Worm (Caenorhabditis elegans): ENCODE data around the gene C17C3.5.

Gene C17C3.5

DNA sequence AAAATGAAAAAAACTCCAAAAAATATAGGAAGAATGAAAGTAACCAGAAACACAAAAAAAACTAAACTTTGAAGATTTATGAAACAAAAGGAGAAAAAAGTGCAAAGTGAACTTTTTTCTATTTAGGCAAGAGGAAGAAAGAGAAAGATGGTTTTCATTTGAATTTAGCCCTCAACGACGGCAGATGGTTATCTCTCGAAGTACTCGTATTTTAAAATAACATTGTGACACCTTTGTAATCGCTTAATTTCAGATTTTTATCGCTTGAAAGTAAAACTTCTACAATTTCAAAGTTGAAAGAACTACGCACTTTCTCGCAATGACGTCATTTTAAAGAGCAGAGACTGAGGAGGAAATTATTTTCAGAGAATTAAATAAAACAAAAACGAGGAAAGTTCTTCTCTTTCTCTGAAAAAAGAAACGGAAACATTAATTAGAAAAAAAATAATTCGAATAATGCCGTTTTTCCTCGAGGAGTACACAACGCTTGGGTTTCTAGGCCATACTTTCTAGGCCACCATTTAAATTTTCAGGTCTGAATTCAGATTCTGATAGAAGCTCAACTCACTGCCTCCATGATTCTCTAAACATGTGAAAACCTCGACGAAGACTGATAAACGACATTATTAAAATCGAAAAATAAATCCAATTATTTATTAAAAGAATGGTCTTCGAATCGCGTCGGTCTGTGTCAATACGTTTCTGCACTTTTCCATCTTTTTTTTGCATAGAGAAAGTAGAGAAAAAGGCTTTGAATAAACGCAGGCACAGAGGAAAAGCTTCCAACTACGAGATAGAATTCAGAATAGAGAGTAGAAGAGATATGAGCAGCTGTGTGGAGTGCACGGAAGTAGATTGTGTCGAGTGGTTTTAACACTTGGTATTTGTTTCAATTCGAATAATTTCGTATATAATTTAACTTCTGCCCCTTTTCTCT, 39.9 kb upstream of the C17C3.5 start:
- TF ChIP-seq nhr-23 (tag; optimal IDR thresholded peaks at IDR 0.05) = no peak
- TF ChIP-seq blmp-1 (tag; optimal IDR thresholded peaks at IDR 0.05; ENCODE audit: insufficient read depth) = peak; percentile 13
- TF ChIP-seq nhr-129 (tag; optimal IDR thresholded peaks at IDR 0.05) = peak; percentile 44
- no peak for TF ChIP-seq peb-1 (tag; optimal IDR thresholded peaks at IDR 0.05)
- TF ChIP-seq gmeb-1 (tag; optimal IDR thresholded peaks at IDR 0.05) = no peak
- TF ChIP-seq unc-55 (GFP tag; optimal IDR thresholded peaks at IDR 0.05) = peak; percentile 44
- TF ChIP-seq lsy-2 (tag; optimal IDR thresholded peaks at IDR 0.05) = peak in 1 of 2 experiments; percentile 56
- peak; percentile 83 for TF ChIP-seq C34F6.9 (tag; optimal IDR thresholded peaks at IDR 0.05)

ce11 chrII:5512473-5513097, 39.0 kb upstream of the C17C3.5 start:
- TF ChIP-seq unc-55 (GFP tag; optimal IDR thresholded peaks at IDR 0.05) (no peak), fos-1 (tag; optimal IDR thresholded peaks at IDR 0.05) (peak; percentile 91), elt-1 (tag; optimal IDR thresholded peaks at IDR 0.05) (no peak), nhr-129 (tag; optimal IDR thresholded peaks at IDR 0.05) (no peak), sma-9 (GFP tag; optimal IDR thresholded peaks at IDR 0.05) (peak; percentile 36), sma-9 (tag; optimal IDR thresholded peaks at IDR 0.05) (no peak), ztf-4 (tag; optimal IDR thresholded peaks at IDR 0.05) (no peak), nhr-11 (tag; optimal IDR thresholded peaks at IDR 0.05) (no peak), ztf-11 (tag; optimal IDR thresholded peaks at IDR 0.05) (no peak), aly-2 (tag; optimal IDR thresholded peaks at IDR 0.05) (no peak), unc-39 (tag; optimal IDR thresholded peaks at IDR 0.05) (no peak), C34F6.9 (tag; optimal IDR thresholded peaks at IDR 0.05) (no peak), ZK546.5 (tag; optimal IDR thresholded peaks at IDR 0.05) (no peak), gmeb-1 (tag; optimal IDR thresholded peaks at IDR 0.05) (peak; percentile 44), mab-5 (tag; optimal IDR thresholded peaks at IDR 0.05) (no peak), nhr-237 (tag; optimal IDR thresholded peaks at IDR 0.05) (no peak)

ce11 chrII:5514846-5515245, 36.8 kb upstream of the C17C3.5 start, which contains the start of gene sahd-1:
Gene sahd-1 (minus strand): TSS chrII:5514945.
- TF ChIP-seq ceh-82 (tag; optimal IDR thresholded peaks at IDR 0.05) = no peak
- no peak for TF ChIP-seq C34F6.9 (tag; optimal IDR thresholded peaks at IDR 0.05)
- TF ChIP-seq crh-2 (tag; optimal IDR thresholded peaks at IDR 0.05) = no peak
- TF ChIP-seq nhr-23 (tag; optimal IDR thresholded peaks at IDR 0.05) = no peak
- TF ChIP-seq fos-1 (tag; optimal IDR thresholded peaks at IDR 0.05) = peak; percentile 45
- TF ChIP-seq lsy-2 (tag; optimal IDR thresholded peaks at IDR 0.05) = no peak
- no peak for TF ChIP-seq Y55F3AM.14 (GFP tag; optimal IDR thresholded peaks at IDR 0.05)
- no peak for TF ChIP-seq sma-9 (GFP tag; optimal IDR thresholded peaks at IDR 0.05)
- no peak for TF ChIP-seq sma-9 (tag; optimal IDR thresholded peaks at IDR 0.05)
- no peak for TF ChIP-seq lin-11 (tag; optimal IDR thresholded peaks at IDR 0.05)

DNA sequence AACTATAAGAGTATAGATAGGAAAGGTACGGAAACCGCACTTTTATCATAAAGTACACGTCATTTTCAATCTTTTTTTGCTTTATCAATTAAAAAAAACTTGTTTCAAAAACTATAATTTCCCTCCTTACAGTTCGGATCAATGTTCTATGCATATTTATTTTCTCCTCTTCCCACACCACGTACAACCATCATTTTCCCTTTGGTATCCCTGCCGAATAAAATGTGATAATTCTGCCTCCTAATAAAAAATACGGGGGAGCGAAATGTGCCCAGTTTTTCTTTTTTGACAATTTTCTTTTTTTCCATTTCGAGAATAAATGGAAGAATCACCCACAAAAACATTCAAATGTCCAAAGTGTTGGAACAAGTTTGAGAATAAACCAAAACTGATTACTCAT, 36.1 kb upstream of the C17C3.5 start, which contains the start of gene ZK177.3:
ZK177.3 (plus strand) TSS at position 301 of the 400 bp plus-strand sequence.
- TF ChIP-seq nhr-77 (tag; optimal IDR thresholded peaks at IDR 0.05) (no peak), fos-1 (tag; optimal IDR thresholded peaks at IDR 0.05) (peak; percentile 43), gmeb-1 (tag; optimal IDR thresholded peaks at IDR 0.05) (no peak)

DNA sequence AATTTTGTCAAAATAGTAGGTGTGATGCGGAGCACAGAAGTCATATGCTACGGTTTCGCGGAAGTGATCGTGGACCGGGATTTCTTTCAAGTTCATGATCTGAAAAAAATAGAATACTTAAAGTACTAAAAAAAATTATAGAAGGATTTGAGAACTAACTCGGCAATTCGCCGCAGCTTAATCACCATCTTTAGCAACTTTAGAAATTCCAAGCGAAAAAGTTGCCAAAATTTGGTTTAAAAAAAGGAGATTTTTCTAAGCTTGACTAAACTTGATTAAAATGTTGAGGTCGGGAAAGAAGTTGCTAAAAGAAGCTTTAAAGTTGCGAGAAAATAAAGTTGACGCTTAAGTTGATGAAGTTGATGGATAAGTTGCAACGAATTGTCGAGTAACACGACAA, 34.0 kb upstream of the C17C3.5 start, which contains the start of gene ZK177.9:
ZK177.9 (minus strand) TSS at position 101 of the 400 bp plus-strand sequence.
- no peak for TF ChIP-seq gmeb-1 (tag; optimal IDR thresholded peaks at IDR 0.05)
- TF ChIP-seq snpc-4 (tag; optimal IDR thresholded peaks at IDR 0.05) = no peak
- TF ChIP-seq C34F6.9 (tag; optimal IDR thresholded peaks at IDR 0.05) = no peak
- no peak for TF ChIP-seq zag-1 (tag; optimal IDR thresholded peaks at IDR 0.05)
- no peak for TF ChIP-seq skn-1 (tag; optimal IDR thresholded peaks at IDR 0.05)
- no peak for TF ChIP-seq R02D3.7 (tag; optimal IDR thresholded peaks at IDR 0.05)
- no peak for TF ChIP-seq sma-3 (GFP tag; optimal IDR thresholded peaks at IDR 0.05)
- no peak for TF ChIP-seq sma-9 (GFP tag; optimal IDR thresholded peaks at IDR 0.05)
- TF ChIP-seq sma-9 (tag; optimal IDR thresholded peaks at IDR 0.05) = no peak
- TF ChIP-seq alr-1 (tag; optimal IDR thresholded peaks at IDR 0.05) = no peak
- TF ChIP-seq crh-2 (tag; optimal IDR thresholded peaks at IDR 0.05) = no peak
- TF ChIP-seq ztf-11 (tag; optimal IDR thresholded peaks at IDR 0.05) = no peak
- TF ChIP-seq unc-62 (GFP tag; optimal IDR thresholded peaks at IDR 0.05) = no peak
